Fruit fly (Drosophila melanogaster) whole organism, prepupa: ENCODE results near the gene Fpgs1.

Experiments
- Blimp-1 ChIP-seq: fragments of 200-800 bp; sonication (Bioruptor generic); optimal IDR thresholded peaks from 3 replicates; lab custom pipeline; 2017; ENCODE audit warnings: missing biosample characterization, missing genetic modification characterization, mild to moderate bottlenecking, moderate library complexity, missing genetic modification reagents
- CG10669 ChIP-seq: fragments of 200-800 bp; sonication (Bioruptor generic); optimal IDR thresholded peaks from 3 replicates; lab custom pipeline; 2018; ENCODE audit warnings: missing biosample characterization, mild to moderate bottlenecking, missing genetic modification characterization, moderate library complexity
- CG11294 ChIP-seq: fragments of 200-800 bp; sonication (Bioruptor generic); IDR thresholded peaks from 2 replicates; pipeline ENCODE4 v1.3.6; 2022; ENCODE audit warnings: missing biosample characterization, missing genetic modification characterization
- CG11762 ChIP-seq: fragments of 200-800 bp; sonication (Bioruptor generic); optimal IDR thresholded peaks from 3 replicates; lab custom pipeline; 2016; ENCODE audit warnings: missing biosample characterization, missing genetic modification characterization; ENCODE audit not compliant: insufficient read depth
- CG15336 ChIP-seq: fragments of 200-800 bp; sonication (Bioruptor generic); IDR thresholded peaks from 2 replicates; pipeline ENCODE4 v1.3.6; 2022; ENCODE audit warnings: missing biosample characterization, missing genetic modification characterization
- CG1621 ChIP-seq: fragments of 200-800 bp; sonication (Bioruptor generic); optimal IDR thresholded peaks from 3 replicates; lab custom pipeline; 2018; ENCODE audit warnings: missing biosample characterization, mild to moderate bottlenecking, missing genetic modification characterization
- CG16779 ChIP-seq: fragments of 200-800 bp; sonication (Bioruptor generic); optimal IDR thresholded peaks from 3 replicates; lab custom pipeline; 2017; ENCODE audit warnings: missing biosample characterization, mild to moderate bottlenecking, missing genetic modification characterization
- CG3032 ChIP-seq: fragments of 200-800 bp; optimal IDR thresholded peaks from 2 replicates; lab custom pipeline; 2019; ENCODE audit warnings: missing biosample characterization, mild to moderate bottlenecking, missing genetic modification characterization, moderate library complexity
- CG34406 ChIP-seq: fragments of 200-800 bp; sonication (Bioruptor generic); optimal IDR thresholded peaks from 3 replicates; lab custom pipeline; 2016; ENCODE audit warnings: missing biosample characterization, missing genetic modification characterization
- CG4318 ChIP-seq: fragments of 200-800 bp; sonication (Bioruptor generic); optimal IDR thresholded peaks from 3 replicates; lab custom pipeline; 2017; ENCODE audit warnings: missing biosample characterization, mild to moderate bottlenecking, missing genetic modification characterization
- CG6163 ChIP-seq: fragments of 200-800 bp; sonication (Bioruptor generic); IDR thresholded peaks from 3 replicates; pipeline ENCODE4 v1.3.6; 2022; ENCODE audit warnings: missing biosample characterization, missing genetic modification characterization
- CG6276 ChIP-seq: fragments of 200-800 bp; sonication (Bioruptor generic); optimal IDR thresholded peaks from 2 replicates; lab custom pipeline; 2017; ENCODE audit warnings: missing biosample characterization, mild to moderate bottlenecking, missing genetic modification characterization
- CG6792 ChIP-seq: fragments of 200-800 bp; sonication (Bioruptor generic); optimal IDR thresholded peaks from 3 replicates; lab custom pipeline; 2016; ENCODE audit warnings: missing biosample characterization, missing genetic modification characterization
- CG6808 ChIP-seq: fragments of 200-800 bp; sonication (Bioruptor generic); optimal IDR thresholded peaks from 3 replicates; lab custom pipeline; 2017; ENCODE audit warnings: missing biosample characterization, missing genetic modification characterization, mild to moderate bottlenecking, moderate library complexity, missing genetic modification reagents
- CG6854 ChIP-seq: fragments of 200-800 bp; sonication (Bioruptor generic); optimal IDR thresholded peaks from 2 replicates; lab custom pipeline; 2017; ENCODE audit warnings: missing biosample characterization, mild to moderate bottlenecking, missing genetic modification characterization
- CG7368 ChIP-seq: fragments of 200-800 bp; sonication (Bioruptor generic); optimal IDR thresholded peaks from 3 replicates; lab custom pipeline; 2016; ENCODE audit warnings: missing biosample characterization, missing genetic modification characterization
- CG8119 ChIP-seq: fragments of 200-800 bp; sonication (Bioruptor generic); IDR thresholded peaks from 3 replicates; pipeline ENCODE4 v1.3.6; 2022; ENCODE audit warnings: missing biosample characterization, missing genetic modification characterization
- CG8319 ChIP-seq: fragments of 200-800 bp; sonication (Bioruptor generic); optimal IDR thresholded peaks from 3 replicates; lab custom pipeline; 2016; ENCODE audit warnings: missing biosample characterization, missing genetic modification characterization
- CG8632 ChIP-seq: fragments of 200-800 bp; sonication (Bioruptor generic); optimal IDR thresholded peaks from 3 replicates; lab custom pipeline; 2016; ENCODE audit warnings: missing biosample characterization, missing genetic modification characterization
- CG9139 ChIP-seq: fragments of 200-800 bp; sonication (Bioruptor generic); optimal IDR thresholded peaks from 3 replicates; lab custom pipeline; 2017; ENCODE audit warnings: missing biosample characterization, mild to moderate bottlenecking, missing genetic modification characterization
- Eip75B ChIP-seq: fragments of 200-800 bp; sonication (Bioruptor generic); optimal IDR thresholded peaks from 3 replicates; lab custom pipeline; 2016; ENCODE audit warnings: missing biosample characterization, missing genetic modification characterization
- Eip78C ChIP-seq: fragments of 200-800 bp; sonication (Bioruptor generic); peaks from one replicate; lab custom pipeline; 2016; ENCODE audit warnings: missing biosample characterization, missing genetic modification characterization
- Eip93F ChIP-seq: fragments of 200-800 bp; sonication (Bioruptor generic); optimal IDR thresholded peaks from 2 replicates; lab custom pipeline; 2016; ENCODE audit warnings: missing biosample characterization, mild to moderate bottlenecking, missing genetic modification characterization
- Ets21C ChIP-seq: fragments of 200-800 bp; sonication (Bioruptor generic); optimal IDR thresholded peaks from 3 replicates; lab custom pipeline; 2016; ENCODE audit warnings: missing biosample characterization, missing genetic modification characterization
- Ets96B ChIP-seq: fragments of 200-800 bp; optimal IDR thresholded peaks from 2 replicates; lab custom pipeline; 2019; ENCODE audit warnings: missing biosample characterization, mild to moderate bottlenecking, missing genetic modification characterization, moderate library complexity
- Hr38 ChIP-seq: sonication (Bioruptor generic); optimal IDR thresholded peaks from 2 replicates; lab custom pipeline; 2016; ENCODE audit warnings: missing biosample characterization, missing genetic modification characterization
- Hr39 ChIP-seq: fragments of 200-800 bp; sonication (Bioruptor generic); optimal IDR thresholded peaks from 2 replicates; lab custom pipeline; 2016; ENCODE audit warnings: missing biosample characterization, missing genetic modification characterization
- Hr4 ChIP-seq: fragments of 200-800 bp; sonication (Bioruptor generic); optimal IDR thresholded peaks from 3 replicates; lab custom pipeline; 2016; ENCODE audit warnings: missing biosample characterization, missing genetic modification characterization
- Lpt ChIP-seq: fragments of 200-800 bp; sonication (Bioruptor generic); optimal IDR thresholded peaks from 3 replicates; lab custom pipeline; 2016; ENCODE audit warnings: missing biosample characterization, missing genetic modification characterization
- Met ChIP-seq: fragments of 200-800 bp; sonication (Bioruptor generic); optimal IDR thresholded peaks from 3 replicates; lab custom pipeline; 2016; ENCODE audit warnings: missing biosample characterization, missing genetic modification characterization
- OdsH ChIP-seq: fragments of 200-800 bp; sonication (Bioruptor generic); optimal IDR thresholded peaks from 3 replicates; lab custom pipeline; 2016; ENCODE audit warnings: missing biosample characterization, missing genetic modification characterization
- Smox ChIP-seq: fragments of 200-800 bp; sonication (Bioruptor generic); optimal IDR thresholded peaks from 3 replicates; lab custom pipeline; 2016; ENCODE audit warnings: missing biosample characterization, missing genetic modification characterization
- Sox15 ChIP-seq: fragments of 200-800 bp; sonication (Bioruptor generic); optimal IDR thresholded peaks from 3 replicates; lab custom pipeline; 2016; ENCODE audit warnings: missing biosample characterization, missing genetic modification characterization
- achi ChIP-seq: fragments of 200-800 bp; sonication (Bioruptor generic); optimal IDR thresholded peaks from 3 replicates; lab custom pipeline; 2016; ENCODE audit warnings: missing biosample characterization, missing genetic modification characterization
- cyc ChIP-seq: fragments of 200-800 bp; sonication (Bioruptor generic); optimal IDR thresholded peaks from 3 replicates; lab custom pipeline; 2016; ENCODE audit warnings: missing biosample characterization, missing genetic modification characterization
- dsx ChIP-seq: fragments of 200-800 bp; optimal IDR thresholded peaks from 3 replicates; lab custom pipeline; 2019; ENCODE audit warnings: missing biosample characterization, mild to moderate bottlenecking, missing genetic modification characterization, moderate library complexity; ENCODE audit not compliant: poor library complexity, severe bottlenecking
- esn ChIP-seq: fragments of 200-800 bp; sonication (Bioruptor generic); optimal IDR thresholded peaks from 2 replicates; lab custom pipeline; 2016; ENCODE audit warnings: missing biosample characterization, mild to moderate bottlenecking, missing genetic modification characterization, moderate library complexity
- fkh ChIP-seq: fragments of 200-800 bp; sonication (Bioruptor generic); optimal IDR thresholded peaks from 3 replicates; lab custom pipeline; 2017; ENCODE audit warnings: missing biosample characterization, mild to moderate bottlenecking, missing genetic modification characterization, moderate library complexity
- lz ChIP-seq: fragments of 200-800 bp; sonication (Bioruptor generic); optimal IDR thresholded peaks from 3 replicates; lab custom pipeline; 2016; ENCODE audit warnings: missing biosample characterization, missing genetic modification characterization
- pdm3 ChIP-seq: fragments of 200-800 bp; sonication (Bioruptor generic); optimal IDR thresholded peaks from 3 replicates; lab custom pipeline; 2016; ENCODE audit warnings: missing biosample characterization, missing genetic modification characterization
- salr ChIP-seq, 2 experiments: fragments of 200-800 bp; sonication (Bioruptor generic); optimal IDR thresholded peaks; 3 replicates each; lab custom pipeline; 2016 to 2018; ENCODE audit warnings: missing biosample characterization in 2 of 2, missing genetic modification characterization in 2 of 2, mild to moderate bottlenecking in 1 of 2
- spab ChIP-seq: fragments of 200-800 bp; sonication (Bioruptor generic); optimal IDR thresholded peaks from 2 replicates; lab custom pipeline; 2017; ENCODE audit warnings: missing biosample characterization, mild to moderate bottlenecking, missing genetic modification characterization, missing genetic modification reagents
- ss ChIP-seq, 2 experiments: fragments of 200-800 bp; sonication (Bioruptor generic); optimal IDR thresholded peaks; 2 replicates in 1 of 2; 3 replicates in 1 of 2; lab custom pipeline; 2017 to 2018; ENCODE audit warnings: mild to moderate bottlenecking in 2 of 2, missing biosample characterization in 2 of 2, missing genetic modification characterization in 2 of 2, moderate library complexity in 1 of 2
- svp ChIP-seq: fragments of 200-800 bp; sonication (Bioruptor generic); peaks from one replicate; lab custom pipeline; 2016; ENCODE audit warnings: missing biosample characterization, missing genetic modification characterization
- topi ChIP-seq: fragments of 200-800 bp; sonication (Bioruptor generic); optimal IDR thresholded peaks from 3 replicates; lab custom pipeline; 2016; ENCODE audit warnings: missing biosample characterization, missing genetic modification characterization

Gene Fpgs1

dm6 chrX:12578701-12579372, 32.8 kb upstream of the Fpgs1 start (continued):
- TF ChIP-seq CG8119 (GFP tag; lab: Robert Waterston, UW) (peak; percentile 68), CG7368 (GFP tag; lab: Kevin White, UChicago) (no peak), CG16779 (tag; lab: Kevin White, UChicago) (no peak), spab (GFP tag; lab: Kevin White, UChicago) (no peak), dsx (GFP tag; lab: Kevin White, UChicago) (no peak), CG11294 (GFP tag; lab: Robert Waterston, UW) (no peak), Lpt (GFP tag; lab: Kevin White, UChicago) (no peak), CG11762 (no peak), Hr38 (no peak), CG8319 (GFP tag; lab: Kevin White, UChicago) (no peak), Blimp-1 (GFP tag; lab: Kevin White, UChicago) (no peak), Met (GFP tag; lab: Kevin White, UChicago) (peak; percentile 73), esn (peak; percentile 67), CG6792 (peak; percentile 5), Hr39 (GFP tag; lab: Kevin White, UChicago) (peak; percentile 41), CG6276 (GFP tag; lab: Kevin White, UChicago) (peak; percentile 61), CG10669 (GFP tag; lab: Kevin White, UChicago) (peak; percentile 54), CG1621 (peak; percentile 23), CG4318 (peak; percentile 47), achi (GFP tag; lab: Kevin White, UChicago) (peak; percentile 60), salr (GFP tag; optimal IDR thresholded peaks at IDR 0.05; lab: Kevin White, UChicago) (peak in 1 of 2 experiments; percentile 7), cyc (GFP tag; lab: Kevin White, UChicago) (peak; percentile 9), Hr4 (GFP tag; lab: Kevin White, UChicago) (peak; percentile 68)

dm6 chrX:12579506-12579999, 32.1 kb upstream of the Fpgs1 start:
- TF ChIP-seq topi (GFP tag; lab: Kevin White, UChicago) (peak; percentile 99), Eip75B (GFP tag; lab: Kevin White, UChicago) (peak; percentile 98), Sox15 (peak; percentile 98), CG16779 (tag; lab: Kevin White, UChicago) (peak; percentile 94), Blimp-1 (GFP tag; lab: Kevin White, UChicago) (peak; percentile 93), Hr4 (GFP tag; lab: Kevin White, UChicago) (peak; percentile 98), CG9139 (GFP tag; lab: Kevin White, UChicago) (peak; percentile 92), Met (GFP tag; lab: Kevin White, UChicago) (peak; percentile 99), Ets96B (tag; lab: Kevin White, UChicago) (peak; percentile 97), CG4318 (peak; percentile 99), CG6792 (peak; percentile 98), Eip93F (GFP tag; lab: Kevin White, UChicago) (peak; percentile 93), pdm3 (peak; percentile 99), cyc (GFP tag; lab: Kevin White, UChicago) (peak; percentile 98), CG6163 (peak; percentile 93), CG3032 (tag; lab: Kevin White, UChicago) (peak; percentile 98), lz (peak; percentile 99), salr (GFP tag; optimal IDR thresholded peaks at IDR 0.05; lab: Kevin White, UChicago) (peak; percentile 92 to 98), svp (peak; percentile 99), fkh (GFP tag; lab: Kevin White, UChicago) (peak; percentile 92), CG8119 (GFP tag; lab: Robert Waterston, UW) (peak; percentile 98), CG8319 (GFP tag; lab: Kevin White, UChicago) (peak; percentile 98), ss (GFP tag; optimal IDR thresholded peaks at IDR 0.05; lab: Kevin White, UChicago) (peak; percentile 73 to 96), CG8632 (GFP tag; lab: Kevin White, UChicago) (peak; percentile 98), CG6808 (peak; percentile 97), CG10669 (GFP tag; lab: Kevin White, UChicago) (peak; percentile 98), CG6854 (GFP tag; lab: Kevin White, UChicago) (peak; percentile 96), Smox (GFP tag; lab: Kevin White, UChicago) (peak; percentile 99), OdsH (GFP tag; lab: Kevin White, UChicago) (peak; percentile 98), achi (GFP tag; lab: Kevin White, UChicago) (peak; percentile 97), spab (GFP tag; lab: Kevin White, UChicago) (peak; percentile 95), Eip78C (peak; percentile 100), CG15336 (peak; percentile 98), CG34406 (GFP tag; lab: Kevin White, UChicago) (peak; percentile 98), CG1621 (peak; percentile 95), Ets21C (GFP tag; lab: Kevin White, UChicago) (peak; percentile 98), esn (peak; percentile 99), dsx (GFP tag; lab: Kevin White, UChicago) (peak; percentile 92), Lpt (GFP tag; lab: Kevin White, UChicago) (peak; percentile 98), CG7368 (GFP tag; lab: Kevin White, UChicago) (peak; percentile 96)
